Worm (Caenorhabditis elegans) whole organism, midembryonic: Measurements from ENCODE around the gene ZK686.1.

Experiments
- flt-1 ChIP-seq: fragments of 200-800 bp; sonication (Bioruptor generic); IDR thresholded peaks from 2 replicates; pipeline ENCODE4 v1.3.6; 2022; ENCODE audit warnings: missing genetic modification characterization, missing compliant biosample characterization
- ref-1 ChIP-seq: fragments of 200-800 bp; sonication (Bioruptor generic); conservative IDR thresholded peaks from 2 replicates; pipeline ENCODE4 v1.3.6; 2022; ENCODE audit warnings: missing genetic modification reagents, missing genetic modification characterization, missing compliant biosample characterization
- tab-1 ChIP-seq: fragments of 200-800 bp; sonication (Bioruptor generic); IDR thresholded peaks from 2 replicates; pipeline ENCODE4 v1.3.6; 2022; ENCODE audit warnings: missing genetic modification characterization, missing compliant biosample characterization
- ztf-23 ChIP-seq: fragments of 200-800 bp; sonication (Bioruptor generic); IDR thresholded peaks from 2 replicates; pipeline ENCODE4 v1.3.6; 2022; ENCODE audit warnings: missing genetic modification reagents, missing genetic modification characterization, missing compliant biosample characterization
- ztf-29 ChIP-seq: fragments of 200-800 bp; sonication (Bioruptor generic); IDR thresholded peaks from 2 replicates; pipeline ENCODE4 v1.3.6; 2022; ENCODE audit warnings: missing genetic modification reagents, missing genetic modification characterization, missing compliant biosample characterization

DNA sequence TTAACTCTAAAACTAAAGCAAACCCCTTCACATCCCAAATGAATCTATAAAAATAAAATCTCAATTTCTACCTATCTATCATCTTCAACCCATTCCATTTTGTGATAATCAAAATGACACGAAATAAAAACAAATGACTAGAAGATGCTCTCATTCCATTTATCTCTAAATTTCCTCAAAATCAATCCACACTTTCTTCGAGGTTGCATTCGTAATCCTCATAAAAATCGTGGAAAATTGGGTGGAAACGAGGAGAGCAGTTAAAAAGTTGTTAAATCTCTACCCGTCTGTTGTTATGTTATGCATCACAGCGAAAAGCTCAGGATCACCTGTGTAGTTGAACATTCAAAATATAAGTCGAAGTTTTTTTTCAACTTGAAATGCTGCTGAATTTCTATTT lies 34.0 kb downstream of the ZK686.1 start:
- TF ChIP-seq ztf-23 (GFP tag; lab: Robert Waterston, UW): no peak
- TF ChIP-seq ztf-29: no peak
- TF ChIP-seq flt-1: no peak
- no peak for TF ChIP-seq tab-1 (GFP tag; lab: Robert Waterston, UW)
- TF ChIP-seq ref-1 (GFP tag; lab: Robert Waterston, UW): no peak
